ENCODE assay signal across 2 fruit fly cellular contexts in genomic region chrX:4010835-4011234, dm6.
TF ChIP-seq lines count a peak whose summit lies in the region.

No protein-coding gene starts in this region.

TF ChIP-seq in whole organism, embryonic, 481 proteins besides CTCF, POLR2A, EP300 and RAD21 (continued from another document and continues in another):
- TF ChIP-seq bcd (GFP tag; optimal IDR thresholded peaks at IDR 0.05; lab: Kevin White, UChicago) (peak; percentile 54), CG7745 (tag; optimal IDR thresholded peaks at IDR 0.05; lab: Kevin White, UChicago) (no peak), CG9437 (GFP tag; optimal IDR thresholded peaks at IDR 0.05; lab: Kevin White, UChicago) (peak; percentile 1), CG4617 (GFP tag; optimal IDR thresholded peaks at IDR 0.05; lab: Kevin White, UChicago; ENCODE audit: borderline replicate concordance) (no peak), ttk (GFP tag; IDR thresholded peaks at IDR 0.05; lab: Robert Waterston, UW) (peak; percentile 50; the same call in 1 of the 2 replicates), CG31224 (GFP tag; IDR thresholded peaks at IDR 0.05; lab: Robert Waterston, UW) (no peak), CrebB (tag; optimal IDR thresholded peaks at IDR 0.05; lab: Kevin White, UChicago) (no peak), sisA (GFP tag; IDR thresholded peaks at IDR 0.05; lab: Robert Waterston, UW) (peak; percentile 63), ewg (GFP tag; optimal IDR thresholded peaks at IDR 0.05; lab: Kevin White, UChicago) (no peak), mld (GFP tag; IDR thresholded peaks at IDR 0.05; lab: Robert Waterston, UW; ENCODE audit: partially characterized antibody) (no peak), dm (GFP tag; optimal IDR thresholded peaks at IDR 0.05; lab: Kevin White, UChicago) (no peak), CG15073 (GFP tag; optimal IDR thresholded peaks at IDR 0.05; lab: Kevin White, UChicago) (no peak), CG14860 (GFP tag; IDR thresholded peaks at IDR 0.05; lab: Robert Waterston, UW; ENCODE audit: partially characterized antibody) (no peak), CG8359 (GFP tag; optimal IDR thresholded peaks at IDR 0.05; lab: Kevin White, UChicago; ENCODE audit: borderline replicate concordance) (no peak), MBD-R2 (GFP tag; IDR thresholded peaks at IDR 0.05; lab: Robert Waterston, UW) (peak; percentile 16; the same call in 1 of the 2 replicates), fd64A (GFP tag; optimal IDR thresholded peaks at IDR 0.05; lab: Kevin White, UChicago) (no peak), al (GFP tag; IDR thresholded peaks at IDR 0.05; lab: Robert Waterston, UW) (no peak), chif (GFP tag; optimal IDR thresholded peaks at IDR 0.05; lab: Kevin White, UChicago) (peak; percentile 55 to 57), vvl (GFP tag; IDR thresholded peaks at IDR 0.05; lab: Robert Waterston, UW) (peak; percentile 69), CG4282 (GFP tag; optimal IDR thresholded peaks at IDR 0.05; lab: Kevin White, UChicago) (no peak), Hsf (GFP tag; optimal IDR thresholded peaks at IDR 0.05; lab: Kevin White, UChicago) (peak; percentile 42), CG30403 (GFP tag; optimal IDR thresholded peaks at IDR 0.05; lab: Kevin White, UChicago) (peak; percentile 43), CG9215 (GFP tag; IDR thresholded peaks at IDR 0.05; lab: Robert Waterston, UW) (no peak; the same call in 1 of the 2 replicates), cato (GFP tag; optimal IDR thresholded peaks at IDR 0.05; lab: Kevin White, UChicago; ENCODE audit: borderline replicate concordance) (no peak), CG9817 (tag; optimal IDR thresholded peaks at IDR 0.05; lab: Kevin White, UChicago) (peak; percentile 30), Side (GFP tag; optimal IDR thresholded peaks at IDR 0.05; lab: Kevin White, UChicago) (peak; percentile 0), Aef1 (GFP tag; IDR thresholded peaks at IDR 0.05; lab: Robert Waterston, UW) (peak; percentile 26; the same call in 1 of the 3 replicates), CG10543 (GFP tag; optimal IDR thresholded peaks at IDR 0.05; lab: Kevin White, UChicago) (no peak), psq (GFP tag; optimal IDR thresholded peaks at IDR 0.05; lab: Kevin White, UChicago) (no peak), Mes4 (GFP tag; optimal IDR thresholded peaks at IDR 0.05; lab: Kevin White, UChicago) (no peak), CG2712 (tag; optimal IDR thresholded peaks at IDR 0.05; lab: Kevin White, UChicago) (peak; percentile 63), jumu (GFP tag; optimal IDR thresholded peaks at IDR 0.05; lab: Kevin White, UChicago) (peak; percentile 25), NC2β (GFP tag; optimal IDR thresholded peaks at IDR 0.05; lab: Kevin White, UChicago) (no peak), CG13424 (tag; optimal IDR thresholded peaks at IDR 0.05; lab: Kevin White, UChicago) (peak; percentile 60), Chrac-16 (GFP tag; optimal IDR thresholded peaks at IDR 0.05; lab: Kevin White, UChicago) (peak; percentile 29), gro (GFP tag; optimal IDR thresholded peaks at IDR 0.05; lab: Kevin White, UChicago) (no peak), usp (GFP tag; optimal IDR thresholded peaks at IDR 0.05; lab: Kevin White, UChicago) (no peak), Hmx (GFP tag; optimal IDR thresholded peaks at IDR 0.05; lab: Kevin White, UChicago) (no peak), Dref (GFP tag; IDR thresholded peaks at IDR 0.05; lab: Robert Waterston, UW) (no peak), Dip3 (GFP tag; optimal IDR thresholded peaks at IDR 0.05; lab: Kevin White, UChicago) (peak; percentile 36), Oaz (GFP tag; IDR thresholded peaks at IDR 0.05; lab: Robert Waterston, UW) (no peak), CG15514 (GFP tag; optimal IDR thresholded peaks at IDR 0.05; lab: Kevin White, UChicago) (peak; percentile 34), CG10366 (GFP tag; IDR thresholded peaks at IDR 0.05; lab: Robert Waterston, UW) (peak; percentile 23; the same call in 1 of the 2 replicates), salm (tag; optimal IDR thresholded peaks at IDR 0.05; lab: Kevin White, UChicago) (no peak), Blimp-1 (GFP tag; optimal IDR thresholded peaks at IDR 0.05; lab: Kevin White, UChicago) (peak; percentile 46), sr (GFP tag; IDR thresholded peaks at IDR 0.05; lab: Robert Waterston, UW) (no peak), E2f1 (GFP tag; IDR thresholded peaks at IDR 0.05; lab: Robert Waterston, UW) (0 out of 2 replicates have a peak, but pooled peaks have one; percentile 12), prd (optimal IDR thresholded peaks at IDR 0.05; lab: Kevin White, UChicago) (no peak), prd (GFP tag; IDR thresholded peaks at IDR 0.05; lab: Robert Waterston, UW) (peak; percentile 65), Six4 (GFP tag; optimal IDR thresholded peaks at IDR 0.05; lab: Kevin White, UChicago) (peak; percentile 45), br (optimal IDR thresholded peaks at IDR 0.05; lab: Kevin White, UChicago) (no peak), sens-2 (GFP tag; IDR thresholded peaks at IDR 0.05; lab: Robert Waterston, UW) (no peak), fd96Cb (tag; optimal IDR thresholded peaks at IDR 0.05; lab: Kevin White, UChicago) (peak; percentile 48), CG15269 (tag; optimal IDR thresholded peaks at IDR 0.05; lab: Kevin White, UChicago) (peak; percentile 52), fu2 (GFP tag; optimal IDR thresholded peaks at IDR 0.05; lab: Kevin White, UChicago) (no peak), CG11247 (GFP tag; IDR thresholded peaks at IDR 0.05; lab: Robert Waterston, UW) (0 out of 2 replicates have a peak, but pooled peaks have one; percentile 46), Gug (GFP tag; IDR thresholded peaks at IDR 0.05; lab: Robert Waterston, UW) (0 out of 4 replicates have a peak, but pooled peaks have one; percentile 26), MTF-1 (GFP tag; optimal IDR thresholded peaks at IDR 0.05; lab: Kevin White, UChicago; ENCODE audit: borderline replicate concordance) (no peak), Lpt (GFP tag; optimal IDR thresholded peaks at IDR 0.05; lab: Kevin White, UChicago) (no peak), bbx (GFP tag; IDR thresholded peaks at IDR 0.05; lab: Robert Waterston, UW; ENCODE audit: partially characterized antibody) (no peak), her (GFP tag; optimal IDR thresholded peaks at IDR 0.05; lab: Kevin White, UChicago) (peak; percentile 15), phol (tag; optimal IDR thresholded peaks at IDR 0.05; lab: Kevin White, UChicago) (peak; percentile 52), Elba2 (GFP tag; optimal IDR thresholded peaks at IDR 0.05; lab: Kevin White, UChicago) (no peak), HmgD (GFP tag; optimal IDR thresholded peaks at IDR 0.05; lab: Kevin White, UChicago) (no peak), cas (GFP tag; IDR thresholded peaks at IDR 0.05; lab: Robert Waterston, UW) (no peak)

TF ChIP-seq in whole organism, prepupa, 60 proteins besides CTCF, POLR2A, EP300 and RAD21 (continued from another document):
- TF ChIP-seq OdsH (GFP tag; optimal IDR thresholded peaks at IDR 0.05; lab: Kevin White, UChicago) = peak; percentile 48
- no peak for TF ChIP-seq net (GFP tag; optimal IDR thresholded peaks at IDR 0.05; lab: Kevin White, UChicago)
- TF ChIP-seq CG3032 (tag; optimal IDR thresholded peaks at IDR 0.05; lab: Kevin White, UChicago) = peak; percentile 32
- TF ChIP-seq pdm3 (GFP tag; optimal IDR thresholded peaks at IDR 0.05; lab: Kevin White, UChicago) = peak; percentile 46
- peak; percentile 27 for TF ChIP-seq Ets21C (GFP tag; optimal IDR thresholded peaks at IDR 0.05; lab: Kevin White, UChicago)
- TF ChIP-seq Met (GFP tag; optimal IDR thresholded peaks at IDR 0.05; lab: Kevin White, UChicago) = peak; percentile 66
- no peak for TF ChIP-seq CG11762 (GFP tag; optimal IDR thresholded peaks at IDR 0.05; lab: Kevin White, UChicago; ENCODE audit: insufficient read depth)
- no peak for TF ChIP-seq CG9139 (GFP tag; optimal IDR thresholded peaks at IDR 0.05; lab: Kevin White, UChicago)
- TF ChIP-seq Hr4 (GFP tag; optimal IDR thresholded peaks at IDR 0.05; lab: Kevin White, UChicago) = no peak
- TF ChIP-seq fkh (GFP tag; optimal IDR thresholded peaks at IDR 0.05; lab: Kevin White, UChicago) = no peak
- no peak for TF ChIP-seq dsx (GFP tag; optimal IDR thresholded peaks at IDR 0.05; lab: Kevin White, UChicago; ENCODE audit: poor library complexity, severe bottlenecking)
- TF ChIP-seq lz (GFP tag; optimal IDR thresholded peaks at IDR 0.05; lab: Kevin White, UChicago) = peak; percentile 50
- TF ChIP-seq svp (GFP tag; lab: Kevin White, UChicago) = peak; percentile 72
- TF ChIP-seq CG32006 (GFP tag; optimal IDR thresholded peaks at IDR 0.05; lab: Kevin White, UChicago) = no peak
- peak; percentile 70 for TF ChIP-seq topi (GFP tag; optimal IDR thresholded peaks at IDR 0.05; lab: Kevin White, UChicago)
- TF ChIP-seq CG15336 (GFP tag; IDR thresholded peaks at IDR 0.05; lab: Robert Waterston, UW) = no peak
- no peak for TF ChIP-seq spab (GFP tag; optimal IDR thresholded peaks at IDR 0.05; lab: Kevin White, UChicago)
- TF ChIP-seq Hr39 (GFP tag; optimal IDR thresholded peaks at IDR 0.05; lab: Kevin White, UChicago) = peak; percentile 74
- peak; percentile 39 for TF ChIP-seq CG10669 (GFP tag; optimal IDR thresholded peaks at IDR 0.05; lab: Kevin White, UChicago)
- TF ChIP-seq Gug (GFP tag; IDR thresholded peaks at IDR 0.05; lab: Robert Waterston, UW) = no peak
- peak; percentile 31 for TF ChIP-seq CG34406 (GFP tag; optimal IDR thresholded peaks at IDR 0.05; lab: Kevin White, UChicago)
- TF ChIP-seq Ets96B (tag; optimal IDR thresholded peaks at IDR 0.05; lab: Kevin White, UChicago) = peak; percentile 33
- TF ChIP-seq CG8632 (GFP tag; optimal IDR thresholded peaks at IDR 0.05; lab: Kevin White, UChicago) = peak; percentile 23
- peak; percentile 57 for TF ChIP-seq CG31627 (GFP tag; optimal IDR thresholded peaks at IDR 0.05; lab: Kevin White, UChicago)
- peak in 1 of 2 experiments; percentile 22 for TF ChIP-seq ss (GFP tag; optimal IDR thresholded peaks at IDR 0.05; lab: Kevin White, UChicago)
- TF ChIP-seq achi (GFP tag; optimal IDR thresholded peaks at IDR 0.05; lab: Kevin White, UChicago) = peak; percentile 40
- peak; percentile 35 for TF ChIP-seq acj6 (GFP tag; optimal IDR thresholded peaks at IDR 0.05; lab: Kevin White, UChicago)
- peak; percentile 51 for TF ChIP-seq vri (GFP tag; optimal IDR thresholded peaks at IDR 0.05; lab: Kevin White, UChicago)
- TF ChIP-seq CG7368 (GFP tag; optimal IDR thresholded peaks at IDR 0.05; lab: Kevin White, UChicago) = no peak
- TF ChIP-seq salr (GFP tag; optimal IDR thresholded peaks at IDR 0.05; lab: Kevin White, UChicago) = peak in 1 of 2 experiments; percentile 15
- no peak for TF ChIP-seq eg (GFP tag; IDR thresholded peaks at IDR 0.05; lab: Robert Waterston, UW)
- peak; percentile 29 for TF ChIP-seq CG6792 (GFP tag; optimal IDR thresholded peaks at IDR 0.05; lab: Kevin White, UChicago)
- peak; percentile 24 for TF ChIP-seq Blimp-1 (GFP tag; optimal IDR thresholded peaks at IDR 0.05; lab: Kevin White, UChicago)
- no peak for TF ChIP-seq fd85E (GFP tag; optimal IDR thresholded peaks at IDR 0.05; lab: Kevin White, UChicago)
- no peak for TF ChIP-seq CG6854 (GFP tag; optimal IDR thresholded peaks at IDR 0.05; lab: Kevin White, UChicago)
- peak; percentile 6 for TF ChIP-seq CG11902 (GFP tag; optimal IDR thresholded peaks at IDR 0.05; lab: Kevin White, UChicago)
TF ChIP-seq in whole organism, prepupa: peak in this region for 34.
